Fruit fly (Drosophila melanogaster): ENCODE data around the gene SLIRP1.

SLIRP1 gene

DNA sequence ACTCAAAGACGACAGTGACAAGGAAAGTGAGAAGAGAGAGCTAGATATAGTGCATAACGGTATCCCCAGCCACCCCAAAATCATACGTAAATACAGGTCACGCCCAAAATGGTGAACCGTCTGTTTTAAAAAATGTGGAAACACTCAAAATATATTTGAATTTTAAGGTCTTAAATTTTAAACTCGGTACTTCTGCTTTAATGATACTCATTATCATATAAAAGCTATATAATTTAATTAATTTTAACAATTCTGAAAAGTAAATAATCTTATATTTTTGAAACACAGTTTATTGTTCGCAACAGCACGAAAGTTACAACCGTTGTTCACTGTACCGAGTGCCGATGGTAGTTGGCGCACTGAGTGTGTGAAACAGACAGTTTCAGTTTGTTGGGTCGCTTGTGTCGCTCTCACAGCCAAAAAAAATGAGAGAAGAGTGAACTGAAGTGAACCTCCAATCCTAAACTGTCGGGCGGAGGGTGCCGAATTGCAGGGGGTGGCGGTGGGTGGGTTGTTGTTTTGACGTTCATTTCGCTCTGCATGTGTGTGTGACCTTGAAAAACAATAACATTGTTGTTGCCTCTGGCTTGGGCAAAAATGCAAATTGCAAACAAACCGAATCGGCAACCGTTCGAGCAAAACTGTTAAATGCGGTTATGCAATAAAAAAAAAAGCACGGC lies 47.4 kb upstream of the SLIRP1 start (continued):
- TF ChIP-seq HmgD (GFP tag; optimal IDR thresholded peaks at IDR 0.05) = no peak
- TF ChIP-seq CG4730 (GFP tag; IDR thresholded peaks at IDR 0.05) = peak; percentile 84
- TF ChIP-seq H15 (GFP tag; IDR thresholded peaks at IDR 0.05) = peak; percentile 76; the same call in 2 of the 3 replicates
- peak; percentile 88 for TF ChIP-seq CG7372 (GFP tag; IDR thresholded peaks at IDR 0.05)
- no peak; the same call in 1 of the 2 replicates for TF ChIP-seq CG1024 (GFP tag; IDR thresholded peaks at IDR 0.05)
- TF ChIP-seq esg (GFP tag; conservative IDR thresholded peaks at IDR 0.05) = peak; percentile 88
- peak; percentile 85 for TF ChIP-seq Drgx (GFP tag; IDR thresholded peaks at IDR 0.05)
- TF ChIP-seq Hr51 (GFP tag; optimal IDR thresholded peaks at IDR 0.05) = peak; percentile 20 to 94
- TF ChIP-seq cad (GFP tag; optimal IDR thresholded peaks at IDR 0.05) = no peak
- peak; percentile 94 for TF ChIP-seq CG34376 (GFP tag; optimal IDR thresholded peaks at IDR 0.05)
- TF ChIP-seq da (GFP tag; optimal IDR thresholded peaks at IDR 0.05) = no peak
- TF ChIP-seq Med (GFP tag) = peak; percentile 91
- no peak for TF ChIP-seq Sry-δ (GFP tag; optimal IDR thresholded peaks at IDR 0.05)
- peak in 1 of 2 experiments; percentile 85 for TF ChIP-seq Hr78 (GFP tag; optimal IDR thresholded peaks at IDR 0.05)
- peak; percentile 73 for TF ChIP-seq jing (GFP tag; optimal IDR thresholded peaks at IDR 0.05)
- TF ChIP-seq CG16813 (GFP tag; IDR thresholded peaks at IDR 0.05; ENCODE audit: partially characterized antibody) = no peak
- TF ChIP-seq hbn (GFP tag; IDR thresholded peaks at IDR 0.05; ENCODE audit: partially characterized antibody) = no peak
- TF ChIP-seq odd (GFP tag; optimal IDR thresholded peaks at IDR 0.05) = peak; percentile 89
- peak; percentile 25 for TF ChIP-seq bigmax (GFP tag; optimal IDR thresholded peaks at IDR 0.05)
- 0 out of 2 replicates have a peak, but pooled peaks have one; percentile 27 for TF ChIP-seq unc-4 (GFP tag; IDR thresholded peaks at IDR 0.05; ENCODE audit: partially characterized antibody)
- peak; percentile 9 to 27 for TF ChIP-seq Trl (optimal IDR thresholded peaks at IDR 0.05)
- TF ChIP-seq Trl (GFP tag; optimal IDR thresholded peaks at IDR 0.05) = peak; percentile 24
- TF ChIP-seq CG15514 (GFP tag; optimal IDR thresholded peaks at IDR 0.05) = peak; percentile 83
- TF ChIP-seq yki (optimal IDR thresholded peaks at IDR 0.05) = no peak
- peak; percentile 91 for TF ChIP-seq unpg (GFP tag; optimal IDR thresholded peaks at IDR 0.05)
- peak; percentile 89 for TF ChIP-seq CG17829 (tag; optimal IDR thresholded peaks at IDR 0.05)
- peak; percentile 95 for TF ChIP-seq bcd (GFP tag; optimal IDR thresholded peaks at IDR 0.05)
- TF ChIP-seq hth (optimal IDR thresholded peaks at IDR 0.05) = no peak
- 0 out of 2 replicates have a peak, but pooled peaks have one; percentile 19 for TF ChIP-seq inv (GFP tag; IDR thresholded peaks at IDR 0.05; ENCODE audit: partially characterized antibody)
- TF ChIP-seq Nf-YB (GFP tag; optimal IDR thresholded peaks at IDR 0.05) = peak; percentile 80
- TF ChIP-seq CG4707 (GFP tag; optimal IDR thresholded peaks at IDR 0.05) = peak; percentile 72
- TF ChIP-seq NC2α (GFP tag; optimal IDR thresholded peaks at IDR 0.05) = no peak
- TF ChIP-seq gt (GFP tag; IDR thresholded peaks at IDR 0.05) = no peak
- TF ChIP-seq nmo (GFP tag; optimal IDR thresholded peaks at IDR 0.05) = peak; percentile 95
- TF ChIP-seq her (GFP tag; optimal IDR thresholded peaks at IDR 0.05) = no peak
- TF ChIP-seq CG8944 (GFP tag; optimal IDR thresholded peaks at IDR 0.05) = peak; percentile 43
- TF ChIP-seq Mad (GFP tag; optimal IDR thresholded peaks at IDR 0.05) = peak; percentile 58
- peak; percentile 86 for TF ChIP-seq fd3F (GFP tag; optimal IDR thresholded peaks at IDR 0.05)
- peak; percentile 93 for TF ChIP-seq BtbVII (GFP tag; optimal IDR thresholded peaks at IDR 0.05)
- TF ChIP-seq sens (GFP tag) = peak; percentile 91
- no peak for TF ChIP-seq Kr (GFP tag; optimal IDR thresholded peaks at IDR 0.05)
- TF ChIP-seq CG5953 (GFP tag; IDR thresholded peaks at IDR 0.05) = peak; percentile 57; the same call in 1 of the 2 replicates
- peak; percentile 86 for TF ChIP-seq CG10267 (tag; optimal IDR thresholded peaks at IDR 0.05)
- peak; percentile 93 for TF ChIP-seq CG18262 (tag; optimal IDR thresholded peaks at IDR 0.05)
- peak; percentile 79 for TF ChIP-seq ssp (GFP tag; IDR thresholded peaks at IDR 0.05)
- TF ChIP-seq danr (GFP tag; IDR thresholded peaks at IDR 0.05) = peak; percentile 76

Data from whole organism, embryonic.